Fruit fly (Drosophila melanogaster) whole organism, pupa: Measurements from ENCODE around the gene peg.
A peak's percentile ranks its signal among the peaks of the same experiment; 100 is the strongest.

Experiments used
- CG10348 ChIP-seq: fragments of 200-800 bp; sonication (Bioruptor generic); IDR thresholded peaks from 2 replicates; pipeline ENCODE4 v1.3.6; 2022; ENCODE audit warnings: missing biosample characterization, missing genetic modification characterization
- CG12605 ChIP-seq: fragments of 200-800 bp; sonication (Bioruptor generic); IDR thresholded peaks from 2 replicates; pipeline ENCODE4 v1.3.6; 2022; ENCODE audit warnings: missing biosample characterization, missing genetic modification characterization
- CG15710 ChIP-seq: fragments of 200-800 bp; sonication (Bioruptor generic); optimal IDR thresholded peaks from 2 replicates; lab custom pipeline; 2018; ENCODE audit warnings: missing biosample characterization, mild to moderate bottlenecking, missing genetic modification characterization, moderate library complexity
- CG4496 ChIP-seq: fragments of 200-800 bp; sonication (Bioruptor generic); IDR thresholded peaks from 3 replicates; pipeline ENCODE4 v1.3.6; 2022; ENCODE audit warnings: missing biosample characterization, missing genetic modification characterization
- CG8301 ChIP-seq: fragments of 200-800 bp; sonication (Bioruptor generic); optimal IDR thresholded peaks from 2 replicates; lab custom pipeline; 2018; ENCODE audit warnings: missing biosample characterization, mild to moderate bottlenecking, missing genetic modification characterization
- Pif1A ChIP-seq: fragments of 200-800 bp; sonication (Bioruptor generic); optimal IDR thresholded peaks from 3 replicates; lab custom pipeline; 2016; ENCODE audit warnings: missing biosample characterization, missing genetic modification characterization
- Snoo ChIP-seq: fragments of 200-800 bp; sonication (Bioruptor generic); optimal IDR thresholded peaks from 3 replicates; lab custom pipeline; 2017; ENCODE audit warnings: missing biosample characterization, mild to moderate bottlenecking, missing genetic modification characterization, inconsistent platforms
- gl ChIP-seq: fragments of 200-800 bp; sonication (Bioruptor generic); optimal IDR thresholded peaks from 2 replicates; lab custom pipeline; 2018; ENCODE audit warnings: missing biosample characterization, mild to moderate bottlenecking, missing genetic modification characterization
- rn ChIP-seq: fragments of 200-800 bp; sonication (Bioruptor generic); IDR thresholded peaks from 2 replicates; pipeline ENCODE4 v1.3.6; 2022; ENCODE audit warnings: missing biosample characterization, missing genetic modification characterization

DNA sequence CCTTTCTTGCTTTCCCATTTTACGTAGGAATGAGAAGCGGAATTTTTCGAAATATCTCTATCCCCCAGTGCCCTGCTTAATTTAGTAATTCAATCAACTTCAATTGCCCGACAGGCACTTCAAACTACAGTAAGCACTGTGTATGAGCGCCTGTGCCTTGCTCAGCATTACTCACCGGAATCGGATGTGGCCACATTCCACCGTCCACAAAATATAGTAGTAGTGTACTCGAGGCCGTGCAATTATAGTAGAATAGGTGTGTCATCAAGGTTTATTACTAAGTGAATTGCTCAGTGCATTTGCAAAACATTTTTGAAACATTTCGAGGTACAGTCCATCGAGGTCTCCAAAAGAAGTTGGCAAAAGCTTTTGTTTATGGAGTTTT is 41.7 kb upstream of the peg start:
- TF ChIP-seq CG12605 (GFP tag; lab: Robert Waterston, UW) (no peak), rn (GFP tag; lab: Robert Waterston, UW) (no peak), Snoo (tag; lab: Kevin White, UChicago) (no peak), CG10348 (no peak), Pif1A (GFP tag; lab: Kevin White, UChicago) (no peak), CG15710 (no peak), CG8301 (tag; lab: Kevin White, UChicago) (no peak), gl (tag; lab: Kevin White, UChicago) (no peak), CG4496 (GFP tag; lab: Robert Waterston, UW) (peak; percentile 46; the same call in 2 of the 3 replicates)
